Fruit fly (Drosophila melanogaster) whole organism, embryonic: Measurements from ENCODE around the gene Pld3.
A peak's percentile ranks its signal among the peaks of the same experiment; 100 is the strongest.

Experiments
- Ada2b ChIP-seq: fragments of 200-800 bp; sonication (Bioruptor generic); IDR thresholded peaks from 2 replicates; pipeline ENCODE4 v1.3.6; 2022; ENCODE audit warnings: missing biosample characterization, missing genetic modification characterization
- Bgb ChIP-seq: fragments of 200-800 bp; sonication (Bioruptor generic); IDR thresholded peaks from 2 replicates; pipeline ENCODE4 v1.3.6; 2022; ENCODE audit warnings: missing biosample characterization, missing genetic modification characterization; ENCODE audit not compliant: partially characterized antibody
- Bteb2 ChIP-seq: fragments of 200-800 bp; sonication (Bioruptor generic); optimal IDR thresholded peaks from 2 replicates; lab custom pipeline; 2016; ENCODE audit warnings: missing biosample characterization, missing genetic modification characterization
- CG10267 ChIP-seq: fragments of 200-800 bp; sonication (Bioruptor generic); optimal IDR thresholded peaks from 2 replicates; lab custom pipeline; 2018; ENCODE audit warnings: missing biosample characterization, mild to moderate bottlenecking, missing genetic modification characterization, moderate library complexity
- CG10274 ChIP-seq: fragments of 200-800 bp; sonication (Bioruptor generic); optimal IDR thresholded peaks from 3 replicates; lab custom pipeline; 2017; ENCODE audit warnings: missing biosample characterization, mild to moderate bottlenecking, missing genetic modification characterization
- CG10543 ChIP-seq: fragments of 200-800 bp; sonication (Bioruptor generic); optimal IDR thresholded peaks from 3 replicates; lab custom pipeline; 2017; ENCODE audit warnings: missing biosample characterization, mild to moderate bottlenecking, missing genetic modification characterization, moderate library complexity
- CG10565 ChIP-seq: fragments of 200-800 bp; sonication (Bioruptor generic); optimal IDR thresholded peaks from 3 replicates; lab custom pipeline; 2016; ENCODE audit warnings: missing biosample characterization, mild to moderate bottlenecking, missing genetic modification characterization
- CG10654 ChIP-seq: fragments of 200-800 bp; sonication (Bioruptor generic); optimal IDR thresholded peaks from 2 replicates; lab custom pipeline; 2016; ENCODE audit warnings: missing biosample characterization, missing genetic modification characterization
- CG11504 ChIP-seq: fragments of 200-800 bp; sonication (Bioruptor generic); optimal IDR thresholded peaks from 3 replicates; lab custom pipeline; 2019; ENCODE audit warnings: missing biosample characterization, mild to moderate bottlenecking, missing genetic modification characterization, moderate library complexity
- CG12155 ChIP-seq: fragments of 200-800 bp; sonication (Bioruptor generic); optimal IDR thresholded peaks from 3 replicates; lab custom pipeline; 2016; ENCODE audit warnings: missing biosample characterization, missing genetic modification characterization
- CG12391 ChIP-seq: fragments of 200-800 bp; sonication (Bioruptor generic); optimal IDR thresholded peaks from 3 replicates; lab custom pipeline; 2018; ENCODE audit warnings: missing biosample characterization, mild to moderate bottlenecking, missing genetic modification characterization, moderate library complexity
- CG14710 ChIP-seq: fragments of 200-800 bp; sonication (Bioruptor generic); optimal IDR thresholded peaks from 3 replicates; lab custom pipeline; 2019; ENCODE audit warnings: missing biosample characterization, mild to moderate bottlenecking, missing genetic modification characterization, moderate library complexity
- CG15601 ChIP-seq: fragments of 200-800 bp; sonication (Bioruptor generic); optimal IDR thresholded peaks from 3 replicates; lab custom pipeline; 2019; ENCODE audit warnings: missing biosample characterization, mild to moderate bottlenecking, missing genetic modification characterization, moderate library complexity
- CG17385 ChIP-seq: fragments of 200-800 bp; sonication (Bioruptor generic); optimal IDR thresholded peaks from 3 replicates; lab custom pipeline; 2018; ENCODE audit warnings: missing biosample characterization, mild to moderate bottlenecking, missing genetic modification characterization
- CG18599 ChIP-seq: fragments of 200-800 bp; sonication (Bioruptor generic); optimal IDR thresholded peaks from 3 replicates; lab custom pipeline; 2017; ENCODE audit warnings: missing biosample characterization, missing genetic modification characterization, mild to moderate bottlenecking, moderate library complexity, missing genetic modification reagents
- CG31224 ChIP-seq: fragments of 200-800 bp; sonication (Bioruptor generic); IDR thresholded peaks from 2 replicates; pipeline ENCODE4 v1.3.6; 2022; ENCODE audit warnings: missing biosample characterization, missing genetic modification characterization
- CG33213 ChIP-seq: fragments of 200-800 bp; sonication (Bioruptor generic); optimal IDR thresholded peaks from 3 replicates; lab custom pipeline; 2016; ENCODE audit warnings: missing biosample characterization, missing genetic modification characterization
- CG5953 ChIP-seq: fragments of 200-800 bp; sonication (Bioruptor generic); IDR thresholded peaks from 2 replicates; pipeline ENCODE4 v1.3.6; 2022; ENCODE audit warnings: missing biosample characterization, missing genetic modification characterization
- CG6689 ChIP-seq: fragments of 200-800 bp; sonication (Bioruptor generic); IDR thresholded peaks from 2 replicates; pipeline ENCODE4 v1.3.6; 2022; ENCODE audit warnings: missing biosample characterization, missing genetic modification characterization
- CG7928 ChIP-seq: fragments of 200-800 bp; sonication (Bioruptor generic); optimal IDR thresholded peaks from 2 replicates; lab custom pipeline; 2017; ENCODE audit warnings: missing biosample characterization, mild to moderate bottlenecking, missing genetic modification characterization
- CG9215 ChIP-seq: fragments of 200-800 bp; sonication (Bioruptor generic); IDR thresholded peaks from 2 replicates; pipeline ENCODE4 v1.3.6; 2022; ENCODE audit warnings: missing biosample characterization, missing genetic modification characterization
- CTCF ChIP-seq: fragments of 200-800 bp; sonication (Bioruptor generic); optimal IDR thresholded peaks from 2 replicates; lab custom pipeline; 2017; ENCODE audit warnings: missing biosample characterization, mild to moderate bottlenecking, missing genetic modification characterization, moderate library complexity
- D ChIP-seq, 2 experiments: fragments of 200-800 bp in 1 of 2; fragments of >200 bp in 1 of 2; sonication (Bioruptor generic) in 1 of 2; optimal IDR thresholded peaks; 2 replicates in 1 of 2; 3 replicates in 1 of 2; lab custom pipeline; 2017; ENCODE audit warnings: mild to moderate bottlenecking in 1 of 2, missing biosample characterization in 1 of 2, missing genetic modification characterization in 1 of 2, missing genetic modification reagents in 1 of 2
- Dbx ChIP-seq: fragments of 200-800 bp; sonication (Bioruptor generic); IDR thresholded peaks from 3 replicates; pipeline ENCODE4 v1.3.6; 2022; ENCODE audit warnings: missing biosample characterization, missing genetic modification characterization
- Doc3 ChIP-seq: fragments of 200-800 bp; sonication (Bioruptor generic); IDR thresholded peaks from 3 replicates; pipeline ENCODE4 v1.3.6; 2022; ENCODE audit warnings: missing biosample characterization, missing genetic modification characterization; ENCODE audit not compliant: partially characterized antibody
- Fer2 ChIP-seq: fragments of 200-800 bp; sonication (Bioruptor generic); optimal IDR thresholded peaks from 2 replicates; lab custom pipeline; 2018; ENCODE audit warnings: missing biosample characterization, mild to moderate bottlenecking, missing genetic modification characterization, moderate library complexity
- HLH54F ChIP-seq: fragments of 200-800 bp; sonication (Bioruptor generic); optimal IDR thresholded peaks from 3 replicates; lab custom pipeline; 2016; ENCODE audit warnings: missing biosample characterization, missing genetic modification characterization
- Hsf ChIP-seq: fragments of 200-800 bp; sonication (Bioruptor generic); optimal IDR thresholded peaks from 3 replicates; lab custom pipeline; 2016; ENCODE audit warnings: missing biosample characterization, missing genetic modification characterization
- MBD-R2 ChIP-seq: fragments of 200-800 bp; sonication (Bioruptor generic); IDR thresholded peaks from 2 replicates; pipeline ENCODE4 v1.3.6; 2022; ENCODE audit warnings: missing biosample characterization, missing genetic modification characterization
- Nf-YA ChIP-seq: fragments of 200-800 bp; sonication (Bioruptor generic); IDR thresholded peaks from 2 replicates; pipeline ENCODE4 v1.3.6; 2022; ENCODE audit warnings: missing biosample characterization, missing genetic modification characterization
- Optix ChIP-seq: fragments of 200-800 bp; sonication (Bioruptor generic); IDR thresholded peaks from 3 replicates; pipeline ENCODE4 v1.3.6; 2022; ENCODE audit warnings: missing biosample characterization, missing genetic modification characterization
- Pdp1 ChIP-seq, 2 experiments: fragments of 200-800 bp; sonication (Bioruptor generic); optimal IDR thresholded peaks; 3 replicates each; lab custom pipeline; 2016; ENCODE audit warnings: missing biosample characterization in 2 of 2, missing genetic modification characterization in 2 of 2, mild to moderate bottlenecking in 1 of 2, moderate library complexity in 1 of 2
- YL-1 ChIP-seq: fragments of 200-800 bp; sonication (Bioruptor generic); optimal IDR thresholded peaks from 3 replicates; lab custom pipeline; 2017; ENCODE audit warnings: missing biosample characterization, mild to moderate bottlenecking, missing genetic modification characterization
- ap ChIP-seq: fragments of 200-800 bp; sonication (Bioruptor generic); IDR thresholded peaks from 2 replicates; pipeline ENCODE4 v1.3.6; 2022; ENCODE audit warnings: missing biosample characterization, missing genetic modification characterization
- bcd ChIP-seq: fragments of 200-800 bp; sonication (Bioruptor generic); optimal IDR thresholded peaks from 2 replicates; lab custom pipeline; 2017; ENCODE audit warnings: missing biosample characterization, mild to moderate bottlenecking, missing genetic modification characterization
- caup ChIP-seq: fragments of 200-800 bp; sonication (Bioruptor generic); optimal IDR thresholded peaks from 3 replicates; lab custom pipeline; 2017; ENCODE audit warnings: missing biosample characterization, mild to moderate bottlenecking, missing genetic modification characterization, moderate library complexity; ENCODE audit not compliant: severe bottlenecking
- crol ChIP-seq: fragments of 200-800 bp; sonication (Bioruptor generic); IDR thresholded peaks from 2 replicates; pipeline ENCODE4 v1.3.6; 2022; ENCODE audit warnings: missing biosample characterization, missing genetic modification characterization
- dan ChIP-seq: fragments of 200-800 bp; sonication (Bioruptor generic); IDR thresholded peaks from 2 replicates; pipeline ENCODE4 v1.3.6; 2022; ENCODE audit warnings: missing biosample characterization, missing genetic modification characterization
- eyg ChIP-seq: fragments of 200-800 bp; sonication (Bioruptor generic); optimal IDR thresholded peaks from 3 replicates; lab custom pipeline; 2016; ENCODE audit warnings: missing biosample characterization, missing genetic modification characterization
- gcm2 ChIP-seq: fragments of 200-800 bp; sonication (Bioruptor generic); optimal IDR thresholded peaks from 2 replicates; lab custom pipeline; 2016; ENCODE audit warnings: missing biosample characterization, missing genetic modification characterization
- inv ChIP-seq: fragments of 200-800 bp; sonication (Bioruptor generic); IDR thresholded peaks from 2 replicates; pipeline ENCODE4 v1.3.6; 2022; ENCODE audit warnings: missing biosample characterization, missing genetic modification characterization; ENCODE audit not compliant: partially characterized antibody
- pan ChIP-seq, 4 experiments: fragments of >200 bp in 3 of 4; fragments of 200-800 bp in 1 of 4; sonication (Bioruptor generic) in 1 of 4; optimal IDR thresholded peaks in 3 of 4; IDR thresholded peaks in 1 of 4; 2 replicates each; pipeline versions ENCODE4 v1.3.6 to Lab custom; 2017 to 2022; ENCODE audit warnings: missing biosample characterization in 2 of 4, missing genetic modification characterization in 2 of 4, mixed read lengths in 1 of 4
- run ChIP-seq: fragments of 200-800 bp; sonication (Bioruptor generic); optimal IDR thresholded peaks from 3 replicates; lab custom pipeline; 2018; ENCODE audit warnings: missing biosample characterization, mild to moderate bottlenecking, missing genetic modification characterization
- salm ChIP-seq: fragments of 200-800 bp; sonication (Bioruptor generic); optimal IDR thresholded peaks from 2 replicates; lab custom pipeline; 2018; ENCODE audit warnings: missing biosample characterization, mild to moderate bottlenecking, missing genetic modification characterization
- sna ChIP-seq: fragments of 200-800 bp; sonication (Bioruptor generic); IDR thresholded peaks from 2 replicates; pipeline ENCODE4 v1.3.6; 2022; ENCODE audit warnings: missing biosample characterization, missing genetic modification characterization; ENCODE audit not compliant: partially characterized antibody
- trem ChIP-seq: fragments of 200-800 bp; optimal IDR thresholded peaks from 3 replicates; lab custom pipeline; 2019; ENCODE audit warnings: missing biosample characterization, mild to moderate bottlenecking, missing genetic modification characterization, moderate library complexity
- vvl ChIP-seq: fragments of 200-800 bp; sonication (Bioruptor generic); IDR thresholded peaks from 2 replicates; pipeline ENCODE4 v1.3.6; 2022; ENCODE audit warnings: missing biosample characterization, missing genetic modification characterization
- wdn ChIP-seq: fragments of 200-800 bp; sonication (Bioruptor generic); IDR thresholded peaks from 2 replicates; pipeline ENCODE4 v1.3.6; 2022; ENCODE audit warnings: missing biosample characterization, missing genetic modification characterization

Pld3 gene

dm6 chr2L:21163311-21163842, 4.7 kb downstream of the Pld3 start, which contains the start of gene Noc2 (continued):
- TF ChIP-seq pan (optimal IDR thresholded peaks at IDR 0.05; lab: Kevin White, UChicago) = no peak
- TF ChIP-seq pan (GFP tag; optimal IDR thresholded peaks at IDR 0.05 in 1 of 2, IDR thresholded peaks at IDR 0.05 in 1 of 2) = peak in 1 of 2 experiments; percentile 53
- no peak for TF ChIP-seq gcm2 (GFP tag; lab: Kevin White, UChicago)
- TF ChIP-seq ap (GFP tag; lab: Robert Waterston, UW) = 0 out of 2 replicates have a peak, but pooled peaks have one; percentile 32
- TF ChIP-seq caup = no peak
- TF ChIP-seq CG12155 = peak; percentile 4
- TF ChIP-seq vvl (GFP tag; lab: Robert Waterston, UW) = peak; percentile 20; the same call in 1 of the 2 replicates
- no peak for TF ChIP-seq CG31224 (GFP tag; lab: Robert Waterston, UW)
- no peak for TF ChIP-seq salm (tag; lab: Kevin White, UChicago)
- TF ChIP-seq CG33213 (GFP tag; lab: Kevin White, UChicago) = peak; percentile 45
- TF ChIP-seq CG10654 (GFP tag; lab: Kevin White, UChicago) = no peak
- peak; percentile 29 for TF ChIP-seq HLH54F (GFP tag; lab: Kevin White, UChicago)
- TF ChIP-seq Bteb2 (GFP tag; lab: Kevin White, UChicago) = no peak
- TF ChIP-seq Ada2b = peak; percentile 51; the same call in 1 of the 2 replicates
- TF ChIP-seq Bgb (GFP tag; lab: Robert Waterston, UW) = no peak
- no peak for TF ChIP-seq crol (GFP tag; lab: Robert Waterston, UW)
- peak; percentile 37 for TF ChIP-seq CG10267 (tag; lab: Kevin White, UChicago)

- TF ChIP-seq run (tag; lab: Kevin White, UChicago) = no peak
- no peak for TF ChIP-seq pan (optimal IDR thresholded peaks at IDR 0.05; lab: Kevin White, UChicago)
- no peak for TF ChIP-seq pan (GFP tag; optimal IDR thresholded peaks at IDR 0.05 in 1 of 2, IDR thresholded peaks at IDR 0.05 in 1 of 2)
- 0 out of 2 replicates have a peak, but pooled peaks have one; percentile 11 for TF ChIP-seq sna
- TF ChIP-seq Bteb2 (GFP tag; lab: Kevin White, UChicago) = no peak
- TF ChIP-seq MBD-R2 (GFP tag; lab: Robert Waterston, UW) = peak; percentile 80
- TF ChIP-seq CG11504 (tag; lab: Kevin White, UChicago) = no peak
- no peak for TF ChIP-seq Fer2 (tag; lab: Kevin White, UChicago)
- peak; percentile 0 for TF ChIP-seq CG12391 (tag; lab: Kevin White, UChicago)
- no peak for TF ChIP-seq CG5953 (GFP tag; lab: Robert Waterston, UW)
- no peak for TF ChIP-seq CG15601 (tag; lab: Kevin White, UChicago)
- no peak for TF ChIP-seq inv (GFP tag; lab: Robert Waterston, UW)
- TF ChIP-seq CG17385 (GFP tag; lab: Kevin White, UChicago) = peak; percentile 1
- TF ChIP-seq wdn (GFP tag; lab: Robert Waterston, UW) = no peak
- TF ChIP-seq D (optimal IDR thresholded peaks at IDR 0.05; lab: Kevin White, UChicago) = no peak
- no peak for TF ChIP-seq D (GFP tag; optimal IDR thresholded peaks at IDR 0.05; lab: Kevin White, UChicago)
- no peak for TF ChIP-seq CTCF (GFP tag; lab: Kevin White, UChicago)
- TF ChIP-seq CG10543 (GFP tag; lab: Kevin White, UChicago) = peak; percentile 23
- TF ChIP-seq dan = no peak
- TF ChIP-seq CG7928 (GFP tag; lab: Kevin White, UChicago) = no peak
- peak in 1 of 2 experiments; percentile 99 for TF ChIP-seq Pdp1 (GFP tag; optimal IDR thresholded peaks at IDR 0.05; lab: Kevin White, UChicago)
- peak; percentile 16 for TF ChIP-seq trem (tag; lab: Kevin White, UChicago)
- TF ChIP-seq Doc3 (GFP tag; lab: Robert Waterston, UW) = no peak
- TF ChIP-seq YL-1 (GFP tag; lab: Kevin White, UChicago) = peak; percentile 85
- TF ChIP-seq bcd (GFP tag; lab: Kevin White, UChicago) = no peak
- no peak for TF ChIP-seq Hsf (GFP tag; lab: Kevin White, UChicago)
- TF ChIP-seq Nf-YA (GFP tag; lab: Robert Waterston, UW) = no peak
- no peak for TF ChIP-seq eyg (GFP tag; lab: Kevin White, UChicago)
- TF ChIP-seq CG6689 (GFP tag; lab: Robert Waterston, UW) = no peak
- no peak for TF ChIP-seq CG10274 (GFP tag; lab: Kevin White, UChicago)
- TF ChIP-seq Optix (GFP tag; lab: Robert Waterston, UW) = no peak
- TF ChIP-seq CG10565 (GFP tag; lab: Kevin White, UChicago) = no peak
- no peak for TF ChIP-seq vvl (GFP tag; lab: Robert Waterston, UW)
- TF ChIP-seq CG14710 (tag; lab: Kevin White, UChicago) = peak; percentile 8
- TF ChIP-seq CG9215 (GFP tag; lab: Robert Waterston, UW) = no peak
- no peak for TF ChIP-seq Dbx
- no peak for TF ChIP-seq CG18599 (GFP tag; lab: Kevin White, UChicago)
Observed at dm6 chr2L:21166422-21166821, 7.8 kb downstream of the Pld3 start.
